Worm (Caenorhabditis elegans) whole organism, young adult: Measurements from ENCODE around the gene coq-2.

Experiments
- attf-3 ChIP-seq: fragments of 200-800 bp; sonication (Bioruptor generic); conservative IDR thresholded peaks from 2 replicates; pipeline ENCODE4 v1.3.6; 2022; ENCODE audit warnings: missing genetic modification reagents, missing genetic modification characterization, missing compliant biosample characterization
- ceh-100 ChIP-seq: fragments of 200-800 bp; sonication (Bioruptor generic); IDR thresholded peaks from 2 replicates; pipeline ENCODE4 v1.3.6; 2022; ENCODE audit warnings: missing genetic modification reagents, missing genetic modification characterization, missing compliant biosample characterization
- dpl-1 ChIP-seq: fragments of 150-350 bp; optimal IDR thresholded peaks from 2 replicates; lab custom pipeline; 2014; ENCODE audit warnings: missing biosample characterization, missing genetic modification reagents, missing genetic modification characterization
- ets-4 ChIP-seq: fragments of 200-800 bp; sonication (Bioruptor generic); optimal IDR thresholded peaks from 2 replicates; lab custom pipeline; 2018; ENCODE audit warnings: mild to moderate bottlenecking, missing genetic modification characterization, missing compliant biosample characterization

DNA sequence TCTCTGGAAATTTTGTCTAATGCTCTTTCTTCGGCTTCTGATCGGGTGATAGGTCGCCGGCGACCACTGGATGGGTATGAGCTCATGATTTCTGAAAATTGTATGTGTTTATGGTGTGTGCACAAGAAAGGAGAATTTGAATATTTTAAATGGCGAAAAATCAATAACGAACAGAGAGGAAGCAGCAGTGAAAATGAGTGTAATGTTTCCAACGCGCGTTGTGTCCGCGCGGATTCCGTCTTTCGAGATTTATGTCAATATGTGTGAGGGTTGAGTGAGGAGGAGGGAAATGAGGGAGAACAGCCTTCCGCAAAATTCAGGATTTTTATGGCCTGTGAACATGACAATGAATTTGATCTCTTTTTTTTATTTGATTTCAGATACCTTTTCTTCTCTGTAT lies 7.0 kb upstream of the coq-2 start, which contains the start of gene flap-1:
- TF ChIP-seq ceh-100 (GFP tag; lab: Robert Waterston, UW) (no peak), dpl-1 (GFP tag; lab: Kevin White, UChicago) (no peak), ets-4 (GFP tag; lab: Kevin White, UChicago) (no peak), attf-3 (GFP tag; lab: Robert Waterston, UW) (no peak)
